Fruit fly (Drosophila melanogaster): ENCODE results near the gene CG4822.

Gene CG4822

DNA sequence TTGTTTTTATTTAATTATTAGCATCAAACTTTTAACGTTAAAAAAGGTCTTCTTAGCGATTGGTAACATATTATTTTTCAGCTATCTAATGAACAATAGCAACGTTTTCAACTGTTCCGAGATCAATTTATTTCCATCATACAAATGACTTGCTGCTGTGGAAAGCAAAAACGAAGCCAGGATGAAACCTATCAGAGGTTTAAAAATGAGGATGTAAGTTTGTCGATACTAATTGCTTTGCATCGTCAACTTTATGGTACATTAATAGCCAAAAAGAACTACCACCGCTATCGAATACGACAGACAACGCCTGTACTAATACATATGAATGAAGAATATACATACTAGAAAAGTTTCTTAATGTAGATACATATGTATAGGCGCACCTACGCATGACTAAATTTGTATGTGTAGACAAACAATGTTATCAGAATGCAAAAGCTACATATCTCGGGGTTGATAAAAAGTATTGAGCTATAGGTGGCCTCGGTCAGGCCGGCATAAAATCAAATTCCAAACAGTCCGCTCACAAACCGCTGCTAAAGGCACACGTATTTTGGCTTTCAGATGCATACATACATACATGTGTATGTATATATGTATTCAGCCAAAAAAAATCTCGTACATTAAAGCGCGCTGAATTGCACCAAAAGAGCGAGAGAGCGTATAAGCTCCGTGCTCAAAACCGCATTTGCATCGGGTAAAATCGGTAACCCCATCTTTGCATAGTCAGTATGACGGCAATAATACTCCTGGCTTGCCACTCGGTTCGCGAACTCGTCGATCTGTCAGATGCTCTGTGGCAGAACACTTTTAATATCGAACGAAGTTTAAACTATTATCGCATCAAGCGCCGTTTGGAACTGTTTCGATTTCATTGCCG lies 49.4 kb downstream of the CG4822 start (continued):
- TF ChIP-seq kni (GFP tag; optimal IDR thresholded peaks at IDR 0.05): no peak
- TF ChIP-seq Chrac-16 (GFP tag; optimal IDR thresholded peaks at IDR 0.05): no peak
- TF ChIP-seq H2.0 (GFP tag; IDR thresholded peaks at IDR 0.05): no peak
- TF ChIP-seq CG8924 (tag; optimal IDR thresholded peaks at IDR 0.05): no peak
- TF ChIP-seq CG2199 (GFP tag; IDR thresholded peaks at IDR 0.05): no peak
- no peak for TF ChIP-seq CG16815 (GFP tag; optimal IDR thresholded peaks at IDR 0.05)
- no peak for TF ChIP-seq gt (GFP tag; IDR thresholded peaks at IDR 0.05)
- no peak for TF ChIP-seq trem (tag; optimal IDR thresholded peaks at IDR 0.05)
- TF ChIP-seq caup (GFP tag; optimal IDR thresholded peaks at IDR 0.05; ENCODE audit: severe bottlenecking): peak; percentile 9
- peak; percentile 53 for TF ChIP-seq YL-1 (GFP tag; optimal IDR thresholded peaks at IDR 0.05)
- no peak for TF ChIP-seq CG4617 (GFP tag; optimal IDR thresholded peaks at IDR 0.05; ENCODE audit: borderline replicate concordance)
- TF ChIP-seq ash1 (GFP tag; optimal IDR thresholded peaks at IDR 0.05): no peak
- TF ChIP-seq en (GFP tag; optimal IDR thresholded peaks at IDR 0.05): no peak
- no peak for TF ChIP-seq Meics (GFP tag; optimal IDR thresholded peaks at IDR 0.05)
- no peak for TF ChIP-seq Deaf1 (tag; optimal IDR thresholded peaks at IDR 0.05)
- TF ChIP-seq CG11504 (tag; optimal IDR thresholded peaks at IDR 0.05): peak; percentile 20
- no peak for TF ChIP-seq CG31365 (tag; optimal IDR thresholded peaks at IDR 0.05)
- TF ChIP-seq CG7745 (tag; optimal IDR thresholded peaks at IDR 0.05): no peak
- no peak for TF ChIP-seq CG8388 (GFP tag; optimal IDR thresholded peaks at IDR 0.05)
- TF ChIP-seq CG12071 (GFP tag; optimal IDR thresholded peaks at IDR 0.05): no peak
- no peak for TF ChIP-seq Lpt (GFP tag; optimal IDR thresholded peaks at IDR 0.05)
- no peak for TF ChIP-seq CG12391 (tag; optimal IDR thresholded peaks at IDR 0.05)
- TF ChIP-seq CG8359 (GFP tag; optimal IDR thresholded peaks at IDR 0.05; ENCODE audit: borderline replicate concordance): no peak
- TF ChIP-seq aop (GFP tag; IDR thresholded peaks at IDR 0.05): no peak
- no peak for TF ChIP-seq br (optimal IDR thresholded peaks at IDR 0.05)
- TF ChIP-seq rib (GFP tag; IDR thresholded peaks at IDR 0.05): 0 out of 2 replicates have a peak, but pooled peaks have one; percentile 51
- TF ChIP-seq pros (GFP tag; optimal IDR thresholded peaks at IDR 0.05): peak; percentile 56
- no peak for TF ChIP-seq CG4707 (GFP tag; optimal IDR thresholded peaks at IDR 0.05)
- no peak for TF ChIP-seq CG18011 (GFP tag; optimal IDR thresholded peaks at IDR 0.05)
- TF ChIP-seq eve (GFP tag; optimal IDR thresholded peaks at IDR 0.05): peak in 1 of 2 experiments; percentile 63
- no peak for TF ChIP-seq sc (optimal IDR thresholded peaks at IDR 0.05)
- no peak for TF ChIP-seq sc (GFP tag; optimal IDR thresholded peaks at IDR 0.05)
- TF ChIP-seq onecut (GFP tag; IDR thresholded peaks at IDR 0.05): no peak
- TF ChIP-seq Doc2 (GFP tag; IDR thresholded peaks at IDR 0.05): no peak
- no peak for TF ChIP-seq CG17328 (GFP tag; IDR thresholded peaks at IDR 0.05)
- TF ChIP-seq row (GFP tag; IDR thresholded peaks at IDR 0.05): peak; percentile 58; the same call in 2 of the 3 replicates
- TF ChIP-seq CG8944 (GFP tag; optimal IDR thresholded peaks at IDR 0.05): no peak
- TF ChIP-seq pan (optimal IDR thresholded peaks at IDR 0.05): no peak
- peak in 1 of 2 experiments; percentile 41 for TF ChIP-seq pan (GFP tag; optimal IDR thresholded peaks at IDR 0.05 in 1 of 2, IDR thresholded peaks at IDR 0.05 in 1 of 2)
- peak; percentile 27 for TF ChIP-seq CG15514 (GFP tag; optimal IDR thresholded peaks at IDR 0.05)
- peak; percentile 21 for TF ChIP-seq exex (tag; optimal IDR thresholded peaks at IDR 0.05)
- peak; percentile 23 for TF ChIP-seq sqz (GFP tag; optimal IDR thresholded peaks at IDR 0.05)
- TF ChIP-seq CG32767 (GFP tag; IDR thresholded peaks at IDR 0.05): peak; percentile 40; the same call in 1 of the 2 replicates
- TF ChIP-seq Taf1 (GFP tag; IDR thresholded peaks at IDR 0.05): no peak
- TF ChIP-seq CG7786 (GFP tag; optimal IDR thresholded peaks at IDR 0.05): no peak
- TF ChIP-seq CG13424 (tag; optimal IDR thresholded peaks at IDR 0.05): no peak
- no peak for TF ChIP-seq CG13123 (GFP tag; optimal IDR thresholded peaks at IDR 0.05)
- no peak for TF ChIP-seq prd (optimal IDR thresholded peaks at IDR 0.05)
- TF ChIP-seq prd (GFP tag; IDR thresholded peaks at IDR 0.05): no peak
- TF ChIP-seq twi (tag; optimal IDR thresholded peaks at IDR 0.05): no peak

All from whole organism, embryonic.